Worm (Caenorhabditis elegans) whole organism, late embryonic: ENCODE measurements around the gene skp-1.

ENCODE experiments used
- C38D4.7 ChIP-seq: fragments of 200-800 bp; sonication (Bioruptor generic); optimal IDR thresholded peaks from 2 replicates; lab custom pipeline; 2018; ENCODE audit warnings: mild to moderate bottlenecking, missing genetic modification characterization, moderate library complexity, missing compliant biosample characterization
- K09A11.1 ChIP-seq: sonication (generic microtip); optimal IDR thresholded peaks from 2 replicates; lab custom pipeline; 2017; ENCODE audit warnings: antibody characterized with exemption, mild to moderate bottlenecking, missing genetic modification characterization, missing compliant biosample characterization; ENCODE audit not compliant: insufficient read depth
- T23F11.4 ChIP-seq: fragments of 200-800 bp; sonication (Bioruptor generic); optimal IDR thresholded peaks from 2 replicates; lab custom pipeline; 2018; ENCODE audit warnings: mild to moderate bottlenecking, missing genetic modification characterization, missing compliant biosample characterization
- Y22D7AL.16 ChIP-seq: sonication (generic microtip); optimal IDR thresholded peaks from 2 replicates; lab custom pipeline; 2016; ENCODE audit warnings: missing genetic modification characterization, missing compliant biosample characterization
- ama-1 ChIP-seq: fragments of 150-350 bp; optimal IDR thresholded peaks from 2 replicates; lab custom pipeline; 2014
- ceh-14 ChIP-seq: sonication (generic microtip); optimal IDR thresholded peaks from 2 replicates; lab custom pipeline; 2016; ENCODE audit warnings: missing genotype, missing genetic modification characterization, missing compliant biosample characterization
- ceh-19 ChIP-seq: fragments of 200-800 bp; sonication (Bioruptor generic); optimal IDR thresholded peaks from 2 replicates; lab custom pipeline; 2018; ENCODE audit warnings: mild to moderate bottlenecking, missing genetic modification characterization, missing compliant biosample characterization
- ceh-2 ChIP-seq: sonication (generic microtip); optimal IDR thresholded peaks from 2 replicates; lab custom pipeline; 2016; ENCODE audit warnings: missing genotype, missing genetic modification characterization, missing compliant biosample characterization
- ceh-24 ChIP-seq: sonication (generic microtip); optimal IDR thresholded peaks from 2 replicates; lab custom pipeline; 2016; ENCODE audit warnings: mild to moderate bottlenecking, missing genetic modification characterization, missing compliant biosample characterization
- ceh-30 ChIP-seq: fragments of 150-350 bp; optimal IDR thresholded peaks from 2 replicates; lab custom pipeline; 2014; ENCODE audit warnings: missing biosample characterization, missing genetic modification characterization
- ceh-34 ChIP-seq: sonication (generic microtip); optimal IDR thresholded peaks from 2 replicates; lab custom pipeline; 2016; ENCODE audit warnings: mild to moderate bottlenecking, missing genetic modification characterization, missing compliant biosample characterization
- che-1 ChIP-seq: sonication (generic microtip); optimal IDR thresholded peaks from 2 replicates; lab custom pipeline; 2016; ENCODE audit warnings: mild to moderate bottlenecking, missing genetic modification characterization, missing compliant biosample characterization
- dmd-4 ChIP-seq: sonication (generic microtip); optimal IDR thresholded peaks from 2 replicates; lab custom pipeline; 2016; ENCODE audit warnings: borderline replicate concordance, missing genetic modification characterization, missing compliant biosample characterization
- dve-1 ChIP-seq: sonication (generic microtip); optimal IDR thresholded peaks from 2 replicates; lab custom pipeline; 2017; ENCODE audit warnings: antibody characterized with exemption, mild to moderate bottlenecking, missing genetic modification characterization, missing compliant biosample characterization
- elt-2 ChIP-seq: sonication (generic microtip); optimal IDR thresholded peaks from 2 replicates; lab custom pipeline; 2016; ENCODE audit warnings: missing genetic modification reagents, missing genetic modification characterization, missing compliant biosample characterization
- ets-4 ChIP-seq: sonication (generic microtip); optimal IDR thresholded peaks from 2 replicates; lab custom pipeline; 2016; ENCODE audit warnings: missing genetic modification characterization, missing compliant biosample characterization
- fkh-6 ChIP-seq: sonication (generic microtip); optimal IDR thresholded peaks from 2 replicates; lab custom pipeline; 2016; ENCODE audit warnings: missing genetic modification characterization, missing compliant biosample characterization
- gmeb-2 ChIP-seq: sonication (generic microtip); optimal IDR thresholded peaks from 2 replicates; lab custom pipeline; 2016; ENCODE audit warnings: missing genetic modification characterization, inconsistent platforms, missing compliant biosample characterization
- hlh-15 ChIP-seq: sonication (generic microtip); optimal IDR thresholded peaks from 2 replicates; lab custom pipeline; 2016; ENCODE audit warnings: missing genetic modification characterization, missing compliant biosample characterization
- hlh-6 ChIP-seq: sonication (generic microtip); optimal IDR thresholded peaks from 2 replicates; lab custom pipeline; 2016; ENCODE audit warnings: missing genotype, missing genetic modification characterization, missing compliant biosample characterization
- hlh-8 ChIP-seq: sonication (generic microtip); optimal IDR thresholded peaks from 2 replicates; lab custom pipeline; 2016; ENCODE audit warnings: missing genotype, missing genetic modification characterization, missing compliant biosample characterization
- madf-2 ChIP-seq: sonication (generic microtip); optimal IDR thresholded peaks from 2 replicates; lab custom pipeline; 2017; ENCODE audit warnings: missing genetic modification characterization, missing compliant biosample characterization
- mec-3 ChIP-seq: sonication (generic microtip); optimal IDR thresholded peaks from 2 replicates; lab custom pipeline; 2016; ENCODE audit warnings: borderline replicate concordance, missing genetic modification characterization, missing compliant biosample characterization
- nhr-11 ChIP-seq: fragments of 150-350 bp; optimal IDR thresholded peaks from 2 replicates; lab custom pipeline; 2014; ENCODE audit warnings: missing biosample characterization, missing genetic modification characterization
- npax-4 ChIP-seq: sonication (generic microtip); optimal IDR thresholded peaks from 2 replicates; lab custom pipeline; 2016; ENCODE audit warnings: missing genetic modification characterization, missing compliant biosample characterization
- odd-2 ChIP-seq: sonication (generic microtip); optimal IDR thresholded peaks from 2 replicates; lab custom pipeline; 2017; ENCODE audit warnings: antibody characterized with exemption, mild to moderate bottlenecking, missing genetic modification characterization, missing compliant biosample characterization
- pat-9 ChIP-seq: fragments of 200-800 bp; sonication (Bioruptor generic); optimal IDR thresholded peaks from 2 replicates; lab custom pipeline; 2018; ENCODE audit warnings: mild to moderate bottlenecking, missing genetic modification characterization, moderate library complexity, missing compliant biosample characterization
- pax-1 ChIP-seq: fragments of 150-350 bp; optimal IDR thresholded peaks from 2 replicates; lab custom pipeline; 2014; ENCODE audit warnings: missing biosample characterization, missing genetic modification characterization
- ref-2 ChIP-seq: sonication (generic microtip); optimal IDR thresholded peaks from 2 replicates; lab custom pipeline; 2016; ENCODE audit warnings: missing genetic modification characterization, missing compliant biosample characterization
- rnt-1 ChIP-seq: sonication (generic microtip); optimal IDR thresholded peaks from 2 replicates; lab custom pipeline; 2016; ENCODE audit warnings: missing genetic modification characterization, missing compliant biosample characterization
- sox-4 ChIP-seq: sonication (generic microtip); optimal IDR thresholded peaks from 2 replicates; lab custom pipeline; 2017; ENCODE audit warnings: mild to moderate bottlenecking, missing genetic modification characterization, inconsistent platforms, missing compliant biosample characterization
- tbx-2 ChIP-seq: sonication (generic microtip); optimal IDR thresholded peaks from 2 replicates; lab custom pipeline; 2016; ENCODE audit warnings: missing genetic modification characterization, missing compliant biosample characterization
- unc-42 ChIP-seq: sonication (generic microtip); optimal IDR thresholded peaks from 2 replicates; lab custom pipeline; 2016; ENCODE audit warnings: missing genotype, missing genetic modification characterization, missing compliant biosample characterization
- unc-55 ChIP-seq: sonication (generic microtip); optimal IDR thresholded peaks from 2 replicates; lab custom pipeline; 2017; ENCODE audit warnings: missing biosample characterization, missing genetic modification reagents, missing genetic modification characterization
- unc-86 ChIP-seq: sonication (generic microtip); optimal IDR thresholded peaks from 2 replicates; lab custom pipeline; 2016; ENCODE audit warnings: missing genetic modification characterization, missing compliant biosample characterization
- zip-5 ChIP-seq: sonication (generic microtip); optimal IDR thresholded peaks from 2 replicates; lab custom pipeline; 2016; ENCODE audit warnings: missing genetic modification characterization, missing compliant biosample characterization

The skp-1 gene

ce11 chrV:11621276-11621675 is 24.0 kb upstream of the skp-1 start:
- TF ChIP-seq odd-2 (tag; lab: Kevin White, UChicago) = no peak
- TF ChIP-seq npax-4 (tag; lab: Kevin White, UChicago) = no peak
- no peak for TF ChIP-seq ceh-14
- no peak for TF ChIP-seq hlh-6 (tag; lab: Kevin White, UChicago)
- TF ChIP-seq ref-2 (tag; lab: Kevin White, UChicago) = no peak
- no peak for TF ChIP-seq che-1 (tag; lab: Kevin White, UChicago)
- no peak for TF ChIP-seq pat-9 (tag; lab: Kevin White, UChicago)
- TF ChIP-seq gmeb-2 (tag; lab: Kevin White, UChicago) = no peak
- no peak for TF ChIP-seq T23F11.4 (GFP tag; lab: Kevin White, UChicago)
- TF ChIP-seq unc-55 (GFP tag; lab: Kevin White, UChicago) = no peak
- no peak for TF ChIP-seq dve-1
- no peak for TF ChIP-seq pax-1
- TF ChIP-seq elt-2 (tag; lab: Kevin White, UChicago) = no peak

- TF ChIP-seq C38D4.7 (GFP tag; lab: Kevin White, UChicago) = no peak
- TF ChIP-seq unc-42 = no peak
- TF ChIP-seq Y22D7AL.16 (tag; lab: Kevin White, UChicago) = no peak
- no peak for TF ChIP-seq ceh-30 (tag; lab: Kevin White, UChicago)
- TF ChIP-seq madf-2 (tag; lab: Kevin White, UChicago) = no peak
- no peak for TF ChIP-seq dmd-4
- no peak for TF ChIP-seq ceh-24
- TF ChIP-seq unc-55 (GFP tag; lab: Kevin White, UChicago) = no peak
- no peak for TF ChIP-seq rnt-1 (tag; lab: Kevin White, UChicago)
- TF ChIP-seq unc-86 (tag; lab: Kevin White, UChicago) = no peak
- TF ChIP-seq hlh-6 (tag; lab: Kevin White, UChicago) = no peak
- TF ChIP-seq hlh-8 = no peak
- no peak for TF ChIP-seq hlh-15
- TF ChIP-seq ceh-14 = no peak
These were observed 20.3 kb upstream of the skp-1 start for ce11 chrV:11624954-11625353.

ce11 chrV:11627837-11628236 is 17.4 kb upstream of the skp-1 start:
- no peak for TF ChIP-seq ceh-2 (tag; lab: Kevin White, UChicago)
- no peak for TF ChIP-seq ceh-34 (tag; lab: Kevin White, UChicago)
- TF ChIP-seq nhr-11 (tag; lab: Kevin White, UChicago) = no peak
- no peak for TF ChIP-seq Y22D7AL.16 (tag; lab: Kevin White, UChicago)

ce11 chrV:11629222-11630026 is 15.9 kb upstream of the skp-1 start, which contains the start of gene F35B12.10:
Gene F35B12.10 (minus strand): TSS chrV:11629272.
- TF ChIP-seq elt-2 (tag; lab: Kevin White, UChicago) (peak; percentile 69), nhr-11 (tag; lab: Kevin White, UChicago) (no peak)

- TF ChIP-seq rnt-1 (tag; lab: Kevin White, UChicago) (no peak), mec-3 (tag; lab: Kevin White, UChicago) (no peak), ceh-30 (tag; lab: Kevin White, UChicago) (no peak), fkh-6 (tag; lab: Kevin White, UChicago) (no peak), C38D4.7 (GFP tag; lab: Kevin White, UChicago) (no peak), ceh-19 (GFP tag; lab: Kevin White, UChicago) (no peak), tbx-2 (tag; lab: Kevin White, UChicago) (no peak), che-1 (tag; lab: Kevin White, UChicago) (no peak), zip-5 (tag; lab: Kevin White, UChicago) (no peak), npax-4 (tag; lab: Kevin White, UChicago) (no peak), K09A11.1 (tag; lab: Kevin White, UChicago) (no peak), ama-1 (lab: Kevin White, UChicago) (no peak), sox-4 (tag; lab: Kevin White, UChicago) (no peak), ets-4 (tag; lab: Kevin White, UChicago) (no peak)
These were observed 14.2 kb upstream of the skp-1 start for ce11 chrV:11631128-11631527.
